Fruit fly (Drosophila melanogaster) whole organism, embryonic: ENCODE results near the gene Cyp313b1.

ENCODE experiments used
- Atf6 ChIP-seq: fragments of 200-800 bp; sonication (Bioruptor generic); IDR thresholded peaks from 2 replicates; pipeline ENCODE4 v1.3.6; 2022; ENCODE audit warnings: missing biosample characterization, missing genetic modification characterization
- CG10543 ChIP-seq: fragments of 200-800 bp; sonication (Bioruptor generic); optimal IDR thresholded peaks from 3 replicates; lab custom pipeline; 2017; ENCODE audit warnings: missing biosample characterization, mild to moderate bottlenecking, missing genetic modification characterization, moderate library complexity
- CG13624 ChIP-seq: fragments of 200-800 bp; sonication (Bioruptor generic); optimal IDR thresholded peaks from 2 replicates; lab custom pipeline; 2016; ENCODE audit warnings: missing biosample characterization, missing genetic modification characterization
- CG13894 ChIP-seq: fragments of 200-800 bp; sonication (Bioruptor generic); optimal IDR thresholded peaks from 3 replicates; lab custom pipeline; 2018; ENCODE audit warnings: missing biosample characterization, mild to moderate bottlenecking, missing genetic modification characterization, moderate library complexity
- CG15011 ChIP-seq: fragments of 200-800 bp; sonication (Bioruptor generic); optimal IDR thresholded peaks from 3 replicates; lab custom pipeline; 2018; ENCODE audit warnings: missing biosample characterization, mild to moderate bottlenecking, missing genetic modification characterization
- CG2120 ChIP-seq: fragments of 200-800 bp; sonication (Bioruptor generic); optimal IDR thresholded peaks from 3 replicates; lab custom pipeline; 2016; ENCODE audit warnings: missing biosample characterization, missing genetic modification characterization
- CG2678 ChIP-seq: fragments of 200-800 bp; sonication (Bioruptor generic); optimal IDR thresholded peaks from 3 replicates; lab custom pipeline; 2019; ENCODE audit warnings: missing biosample characterization, mild to moderate bottlenecking, missing genetic modification characterization, moderate library complexity
- CG30403 ChIP-seq: fragments of 200-800 bp; sonication (Bioruptor generic); optimal IDR thresholded peaks from 3 replicates; lab custom pipeline; 2016; ENCODE audit warnings: missing biosample characterization, missing genetic modification characterization
- CG31224 ChIP-seq: fragments of 200-800 bp; sonication (Bioruptor generic); IDR thresholded peaks from 2 replicates; pipeline ENCODE4 v1.3.6; 2022; ENCODE audit warnings: missing biosample characterization, missing genetic modification characterization
- CG6854 ChIP-seq: fragments of 200-800 bp; sonication (Bioruptor generic); optimal IDR thresholded peaks from 3 replicates; lab custom pipeline; 2017; ENCODE audit warnings: missing biosample characterization, mild to moderate bottlenecking, missing genetic modification characterization
- CG8478 ChIP-seq: fragments of >200 bp; optimal IDR thresholded peaks from 2 replicates; lab custom pipeline; 2018
- CG9609 ChIP-seq: fragments of 200-800 bp; sonication (Bioruptor generic); optimal IDR thresholded peaks from 3 replicates; lab custom pipeline; 2016; ENCODE audit warnings: missing biosample characterization, missing genetic modification characterization
- CG9932 ChIP-seq: fragments of 200-800 bp; sonication (Bioruptor generic); IDR thresholded peaks from 2 replicates; pipeline ENCODE4 v1.3.6; 2022; ENCODE audit warnings: missing biosample characterization, missing genetic modification characterization
- D19A ChIP-seq: fragments of 200-800 bp; optimal IDR thresholded peaks from 3 replicates; lab custom pipeline; 2019; ENCODE audit warnings: missing biosample characterization, mild to moderate bottlenecking, missing genetic modification characterization, moderate library complexity
- Deaf1 ChIP-seq: fragments of 200-800 bp; optimal IDR thresholded peaks from 3 replicates; lab custom pipeline; 2019; ENCODE audit warnings: missing biosample characterization, mild to moderate bottlenecking, missing genetic modification characterization, moderate library complexity
- Dek ChIP-seq: fragments of 200-800 bp; sonication (Bioruptor generic); optimal IDR thresholded peaks from 3 replicates; lab custom pipeline; 2019; ENCODE audit warnings: missing biosample characterization, mild to moderate bottlenecking, missing genetic modification characterization, moderate library complexity
- Eip74EF ChIP-seq, 2 experiments: fragments of 200-800 bp in 1 of 2; fragments of >200 bp in 1 of 2; sonication (Bioruptor generic) in 1 of 2; optimal IDR thresholded peaks; 2 replicates each; lab custom pipeline; 2017 to 2019; ENCODE audit warnings: missing biosample characterization in 2 of 2, missing genetic modification characterization in 2 of 2, mild to moderate bottlenecking in 1 of 2, moderate library complexity in 1 of 2
- Ets65A ChIP-seq: fragments of 200-800 bp; sonication (Bioruptor generic); peaks from one replicate; lab custom pipeline; 2016; ENCODE audit warnings: missing biosample characterization, missing genetic modification characterization
- Gug ChIP-seq: fragments of 200-800 bp; sonication (Bioruptor generic); IDR thresholded peaks from 4 replicates; pipeline ENCODE4 v1.3.6; 2022; ENCODE audit warnings: missing biosample characterization, missing genetic modification characterization
- Hmr ChIP-seq: fragments of 200-800 bp; sonication (Bioruptor generic); optimal IDR thresholded peaks from 3 replicates; lab custom pipeline; 2017; ENCODE audit warnings: mild to moderate bottlenecking, missing biosample characterization, missing genetic modification reagents, missing genetic modification characterization
- Max ChIP-seq: fragments of 200-800 bp; sonication (Bioruptor generic); optimal IDR thresholded peaks from 2 replicates; lab custom pipeline; 2016; ENCODE audit warnings: missing biosample characterization, mild to moderate bottlenecking, missing genetic modification characterization
- Med ChIP-seq: fragments of 200-800 bp; sonication (Bioruptor generic); peaks from one replicate; lab custom pipeline; 2016; ENCODE audit warnings: missing biosample characterization, missing genetic modification characterization, mild to moderate bottlenecking, inconsistent platforms, moderate library complexity
- Meics ChIP-seq: fragments of 200-800 bp; sonication (Bioruptor generic); optimal IDR thresholded peaks from 2 replicates; lab custom pipeline; 2017; ENCODE audit warnings: missing biosample characterization, mild to moderate bottlenecking, missing genetic modification characterization
- Rx ChIP-seq: fragments of 200-800 bp; sonication (Bioruptor generic); IDR thresholded peaks from 2 replicates; pipeline ENCODE4 v1.3.6; 2022; ENCODE audit warnings: missing biosample characterization, missing genetic modification characterization
- Sox102F ChIP-seq: fragments of 200-800 bp; sonication (Bioruptor generic); optimal IDR thresholded peaks from 2 replicates; lab custom pipeline; 2018; ENCODE audit warnings: missing biosample characterization, mild to moderate bottlenecking, missing genetic modification characterization, moderate library complexity
- Ssrp ChIP-seq: fragments of 200-800 bp; sonication (Bioruptor generic); optimal IDR thresholded peaks from 2 replicates; lab custom pipeline; 2018; ENCODE audit warnings: missing biosample characterization, mild to moderate bottlenecking, missing genetic modification characterization, moderate library complexity
- Xrp1 ChIP-seq: fragments of 200-800 bp; sonication (Bioruptor generic); IDR thresholded peaks from 2 replicates; pipeline ENCODE4 v1.3.6; 2022; ENCODE audit warnings: missing biosample characterization, missing genetic modification characterization
- ap ChIP-seq: fragments of 200-800 bp; sonication (Bioruptor generic); IDR thresholded peaks from 2 replicates; pipeline ENCODE4 v1.3.6; 2022; ENCODE audit warnings: missing biosample characterization, missing genetic modification characterization
- az2 ChIP-seq: fragments of 200-800 bp; sonication (Bioruptor generic); optimal IDR thresholded peaks from 3 replicates; lab custom pipeline; 2016; ENCODE audit warnings: missing biosample characterization, missing genetic modification characterization
- chinmo ChIP-seq: fragments of 200-800 bp; sonication (Bioruptor generic); IDR thresholded peaks from 4 replicates; pipeline ENCODE4 v1.3.6; 2022; ENCODE audit warnings: missing biosample characterization, missing genetic modification characterization; ENCODE audit not compliant: partially characterized antibody
- chm ChIP-seq: fragments of 200-800 bp; sonication (Bioruptor generic); IDR thresholded peaks from 2 replicates; pipeline ENCODE4 v1.3.6; 2022; ENCODE audit warnings: missing biosample characterization, missing genetic modification characterization
- crol ChIP-seq: fragments of 200-800 bp; sonication (Bioruptor generic); IDR thresholded peaks from 2 replicates; pipeline ENCODE4 v1.3.6; 2022; ENCODE audit warnings: missing biosample characterization, missing genetic modification characterization
- danr ChIP-seq: fragments of 200-800 bp; sonication (Bioruptor generic); IDR thresholded peaks from 2 replicates; pipeline ENCODE4 v1.3.6; 2022; ENCODE audit warnings: missing biosample characterization, missing genetic modification characterization
- dpn ChIP-seq, 2 experiments: fragments of 200-800 bp; sonication (Bioruptor generic); optimal IDR thresholded peaks; 3 replicates each; lab custom pipeline; 2016; ENCODE audit warnings: missing biosample characterization in 2 of 2, missing genetic modification characterization in 2 of 2
- gem ChIP-seq: fragments of 200-800 bp; sonication (Bioruptor generic); optimal IDR thresholded peaks from 2 replicates; lab custom pipeline; 2019; ENCODE audit warnings: missing biosample characterization, mild to moderate bottlenecking, missing genetic modification characterization, moderate library complexity
- hb ChIP-seq: fragments of 200-800 bp; sonication (Bioruptor generic); IDR thresholded peaks from 3 replicates; pipeline ENCODE4 v1.3.6; 2022; ENCODE audit warnings: missing biosample characterization, missing genetic modification characterization; ENCODE audit not compliant: partially characterized antibody
- kni ChIP-seq: fragments of 200-800 bp; sonication (Bioruptor generic); optimal IDR thresholded peaks from 3 replicates; lab custom pipeline; 2017; ENCODE audit warnings: mild to moderate bottlenecking, missing biosample characterization, missing genetic modification reagents, missing genetic modification characterization
- lab ChIP-seq: fragments of 200-800 bp; sonication (Bioruptor generic); optimal IDR thresholded peaks from 3 replicates; lab custom pipeline; 2017; ENCODE audit warnings: missing biosample characterization, missing genetic modification characterization, mild to moderate bottlenecking, moderate library complexity, missing genetic modification reagents
- lilli ChIP-seq: fragments of 200-800 bp; sonication (Bioruptor generic); optimal IDR thresholded peaks from 3 replicates; lab custom pipeline; 2016; ENCODE audit warnings: missing biosample characterization, missing genetic modification characterization
- lmd ChIP-seq: fragments of 200-800 bp; sonication (Bioruptor generic); IDR thresholded peaks from 2 replicates; pipeline ENCODE4 v1.3.6; 2022; ENCODE audit warnings: missing biosample characterization, missing genetic modification characterization
- row ChIP-seq: fragments of 200-800 bp; sonication (Bioruptor generic); IDR thresholded peaks from 3 replicates; pipeline ENCODE4 v1.3.6; 2022; ENCODE audit warnings: missing biosample characterization, missing genetic modification characterization
- sd ChIP-seq: fragments of 200-800 bp; sonication (Bioruptor generic); optimal IDR thresholded peaks from 3 replicates; lab custom pipeline; 2018; ENCODE audit warnings: missing biosample characterization, mild to moderate bottlenecking, missing genetic modification characterization, moderate library complexity
- sens ChIP-seq: fragments of 200-800 bp; sonication (Bioruptor generic); peaks from one replicate; lab custom pipeline; 2016; ENCODE audit warnings: missing biosample characterization, missing genetic modification characterization
- tgo ChIP-seq: fragments of 200-800 bp; sonication (Bioruptor generic); IDR thresholded peaks from 3 replicates; pipeline ENCODE4 v1.3.6; 2022; ENCODE audit warnings: missing biosample characterization, missing genetic modification characterization
- tll ChIP-seq, 2 experiments: fragments of 200-800 bp in 1 of 2; fragments of >200 bp in 1 of 2; sonication (Bioruptor generic) in 1 of 2; optimal IDR thresholded peaks; 2 replicates each; lab custom pipeline; 2017 to 2019; ENCODE audit warnings: missing biosample characterization in 2 of 2, missing genetic modification characterization in 2 of 2, mild to moderate bottlenecking in 1 of 2, moderate library complexity in 1 of 2
- unpg ChIP-seq: fragments of 200-800 bp; sonication (Bioruptor generic); optimal IDR thresholded peaks from 3 replicates; lab custom pipeline; 2018; ENCODE audit warnings: missing biosample characterization, mild to moderate bottlenecking, missing genetic modification characterization, moderate library complexity
- usp ChIP-seq: fragments of >200 bp; optimal IDR thresholded peaks from 2 replicates; lab custom pipeline; 2017; ENCODE audit warnings: missing biosample characterization, missing genetic modification characterization
- wdn ChIP-seq: fragments of 200-800 bp; sonication (Bioruptor generic); IDR thresholded peaks from 2 replicates; pipeline ENCODE4 v1.3.6; 2022; ENCODE audit warnings: missing biosample characterization, missing genetic modification characterization

The Cyp313b1 gene

DNA sequence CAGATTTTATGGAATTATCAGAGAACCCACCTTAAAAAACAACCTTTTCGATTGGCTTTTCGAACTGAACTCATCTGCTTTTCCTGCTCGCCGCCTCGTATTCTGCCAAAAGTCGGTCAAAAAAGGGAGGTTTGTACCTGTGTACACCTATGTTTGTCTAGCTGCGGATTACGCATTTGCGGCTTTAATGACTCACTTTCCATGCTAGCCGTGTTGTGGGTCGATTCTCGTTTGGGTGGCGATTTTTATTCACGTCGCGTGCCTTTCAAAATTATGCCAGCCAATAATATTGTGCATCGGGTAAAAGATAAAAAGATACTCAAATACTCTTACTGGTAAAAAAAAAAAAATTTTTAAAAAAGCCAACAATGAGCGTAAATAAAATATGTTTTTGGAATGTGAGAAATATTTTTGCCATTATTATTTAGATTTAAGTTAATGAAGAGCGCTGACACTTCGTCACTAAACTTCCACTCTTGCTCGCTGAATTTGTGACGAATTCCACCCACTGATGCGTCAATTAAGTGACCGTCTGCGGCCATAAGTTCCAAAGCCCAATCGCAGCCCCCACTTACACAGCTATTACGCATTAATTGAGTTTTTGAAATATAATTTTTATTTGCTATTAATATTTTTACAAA lies at the start of gene Cyp313b1:
TSS of gene Cyp313b1 (minus strand) at position 71 of the 641 bp plus-strand sequence.
- no peak for TF ChIP-seq chm (GFP tag; lab: Robert Waterston, UW)
- 0 out of 2 replicates have a peak, but pooled peaks have one; percentile 29 for TF ChIP-seq Xrp1 (GFP tag; lab: Robert Waterston, UW)
- TF ChIP-seq D19A (tag; lab: Kevin White, UChicago): peak; percentile 34
- TF ChIP-seq Rx (GFP tag; lab: Robert Waterston, UW): 0 out of 2 replicates have a peak, but pooled peaks have one; percentile 17
- TF ChIP-seq unpg (GFP tag; lab: Kevin White, UChicago): peak; percentile 4
- TF ChIP-seq CG9932 (GFP tag; lab: Robert Waterston, UW): peak; percentile 26; the same call in 1 of the 2 replicates
- TF ChIP-seq tgo (GFP tag; lab: Robert Waterston, UW): peak; percentile 21; the same call in 1 of the 3 replicates
- TF ChIP-seq CG9609 (GFP tag; lab: Kevin White, UChicago): no peak
- TF ChIP-seq CG13894 (tag; lab: Kevin White, UChicago): peak; percentile 38
- TF ChIP-seq row (GFP tag; lab: Robert Waterston, UW): peak; percentile 51; the same call in 2 of the 3 replicates
- peak; percentile 21 for TF ChIP-seq gem (tag; lab: Kevin White, UChicago)
- no peak for TF ChIP-seq lmd (GFP tag; lab: Robert Waterston, UW)
- TF ChIP-seq CG13624 (GFP tag; lab: Kevin White, UChicago): peak; percentile 3
- peak; percentile 89 for TF ChIP-seq Meics (GFP tag; lab: Kevin White, UChicago)
- TF ChIP-seq Max (GFP tag; lab: Kevin White, UChicago): no peak
- TF ChIP-seq CG2120: peak; percentile 13
- 0 out of 4 replicates have a peak, but pooled peaks have one; percentile 46 for TF ChIP-seq chinmo
- no peak for TF ChIP-seq ap (GFP tag; lab: Robert Waterston, UW)
- TF ChIP-seq az2 (GFP tag; lab: Kevin White, UChicago): peak; percentile 5
- TF ChIP-seq Sox102F (GFP tag; lab: Kevin White, UChicago): peak; percentile 22
- peak; percentile 94 for TF ChIP-seq Ets65A
- TF ChIP-seq Gug (GFP tag; lab: Robert Waterston, UW): peak; percentile 22; the same call in 1 of the 4 replicates
- TF ChIP-seq CG2678 (tag; lab: Kevin White, UChicago): peak; percentile 7
- peak in 1 of 2 experiments; percentile 6 for TF ChIP-seq dpn (GFP tag; optimal IDR thresholded peaks at IDR 0.05; lab: Kevin White, UChicago)
- TF ChIP-seq sens (GFP tag; lab: Kevin White, UChicago): no peak
- TF ChIP-seq CG31224: peak; percentile 65
- TF ChIP-seq CG30403 (GFP tag; lab: Kevin White, UChicago): peak; percentile 1
- peak; percentile 55 for TF ChIP-seq Med (GFP tag; lab: Kevin White, UChicago)
- TF ChIP-seq lab (GFP tag; lab: Kevin White, UChicago): peak; percentile 1
- TF ChIP-seq kni (GFP tag; lab: Kevin White, UChicago): peak; percentile 18
- TF ChIP-seq CG8478 (lab: Kevin White, UChicago): no peak
- TF ChIP-seq lilli (GFP tag; lab: Kevin White, UChicago): peak; percentile 10

DNA sequence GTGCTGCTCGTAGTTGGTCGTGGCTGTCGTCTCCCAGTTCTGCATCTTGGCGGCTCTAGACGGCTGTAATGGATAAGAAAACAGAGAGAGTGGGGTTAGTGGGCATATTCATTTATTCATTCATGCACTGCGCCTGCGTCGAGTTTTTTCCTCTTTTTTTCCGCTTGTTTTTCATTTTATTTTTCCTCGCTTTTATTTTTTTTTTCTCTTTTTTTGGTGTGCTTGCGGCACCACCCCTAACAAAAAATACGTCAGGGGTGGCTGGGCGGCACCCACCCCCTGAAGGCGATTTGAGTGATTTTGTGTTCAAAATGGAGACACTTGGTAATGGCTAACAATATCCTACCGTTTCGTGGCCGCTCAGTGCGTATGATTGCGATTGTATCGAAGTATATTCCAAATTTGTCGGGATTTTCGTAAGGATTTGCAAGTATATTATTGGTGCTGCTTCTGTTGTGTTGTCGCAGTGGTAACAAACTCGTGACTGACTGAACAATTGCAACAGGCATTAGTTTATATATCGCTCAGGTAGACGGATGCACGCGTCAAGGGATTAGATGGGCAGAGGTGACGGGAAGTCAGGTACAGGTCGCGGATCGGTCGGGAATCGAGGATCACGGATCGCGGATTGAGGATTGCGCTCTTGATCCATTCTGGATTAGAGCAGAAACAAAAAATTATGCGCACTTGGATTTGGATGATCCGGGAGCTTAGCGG lies 48.8 kb upstream of the Cyp313b1 start:
- TF ChIP-seq Ssrp (tag; lab: Kevin White, UChicago) (no peak), sd (tag; lab: Kevin White, UChicago) (no peak), CG15011 (GFP tag; lab: Kevin White, UChicago) (peak; percentile 2), Hmr (GFP tag; lab: Kevin White, UChicago) (peak; percentile 80), crol (no peak), wdn (GFP tag; lab: Robert Waterston, UW) (peak; percentile 47; the same call in 1 of the 2 replicates), Atf6 (GFP tag; lab: Robert Waterston, UW) (peak; percentile 78), Eip74EF (GFP tag; optimal IDR thresholded peaks at IDR 0.05; lab: Kevin White, UChicago) (no peak), usp (GFP tag; lab: Kevin White, UChicago) (no peak), Ets65A (peak; percentile 56), Deaf1 (no peak), hb (GFP tag; lab: Robert Waterston, UW) (no peak), tll (GFP tag; optimal IDR thresholded peaks at IDR 0.05; lab: Kevin White, UChicago) (peak in 1 of 2 experiments; percentile 80), CG6854 (peak; percentile 77), CG10543 (GFP tag; lab: Kevin White, UChicago) (peak; percentile 45), CG2120 (no peak), Dek (tag; lab: Kevin White, UChicago) (no peak), CG8478 (lab: Kevin White, UChicago) (no peak), danr (GFP tag; lab: Robert Waterston, UW) (no peak)
